Fruit fly (Drosophila melanogaster) whole organism, adult: ENCODE results near the gene Spn.

ENCODE experiments used
- CG33017 ChIP-seq: fragments of 200-800 bp; sonication (Bioruptor generic); optimal IDR thresholded peaks from 2 replicates; lab custom pipeline; 2018; ENCODE audit warnings: missing biosample characterization, mild to moderate bottlenecking, missing genetic modification characterization, moderate library complexity
- Crg-1 ChIP-seq: fragments of 200-800 bp; sonication (Bioruptor generic); optimal IDR thresholded peaks from 2 replicates; lab custom pipeline; 2016; ENCODE audit warnings: missing biosample characterization, missing genetic modification characterization
- tj ChIP-seq: fragments of 200-800 bp; sonication (Bioruptor generic); optimal IDR thresholded peaks from 3 replicates; lab custom pipeline; 2017; ENCODE audit warnings: missing biosample characterization, mild to moderate bottlenecking, missing genetic modification characterization, moderate library complexity
- toe ChIP-seq: fragments of 200-800 bp; sonication (Bioruptor generic); optimal IDR thresholded peaks from 2 replicates; lab custom pipeline; 2016; ENCODE audit warnings: missing biosample characterization, missing genetic modification characterization

DNA sequence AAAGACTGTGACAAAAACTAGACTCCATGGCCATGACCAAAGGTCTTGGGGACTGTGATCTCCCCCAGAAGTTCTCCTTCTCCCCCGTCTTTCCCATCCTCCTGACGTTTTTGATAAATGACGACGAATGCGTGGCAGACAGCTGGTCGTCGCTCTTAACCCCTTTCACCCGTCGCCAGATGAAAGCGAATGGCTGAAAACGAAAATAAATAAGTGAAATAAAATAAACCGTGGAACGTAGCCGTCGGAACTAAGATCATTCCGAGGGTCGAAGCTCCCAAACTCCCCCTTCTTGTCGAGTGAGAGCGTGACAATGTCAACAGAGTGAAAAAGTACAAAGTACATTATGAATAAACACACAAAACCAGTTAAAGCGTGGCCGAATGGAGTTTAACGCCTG, 8.2 kb downstream of the Spn start:
- TF ChIP-seq toe (GFP tag; lab: Kevin White, UChicago) (no peak), Crg-1 (GFP tag; lab: Kevin White, UChicago) (no peak), CG33017 (tag; lab: Kevin White, UChicago) (no peak), tj (GFP tag; lab: Kevin White, UChicago) (no peak)
